Fruit fly (Drosophila melanogaster) Kc167 (cell line): ENCODE data around the gene Arl6IP1.

Experiments
- Sin3A ChIP-seq: fragments of >200 bp; optimal IDR thresholded peaks from 2 replicates; lab custom pipeline; 2018; ENCODE audit warnings: missing external identifiers
- h ChIP-seq: fragments of >200 bp; optimal IDR thresholded peaks from 3 replicates; lab custom pipeline; 2018; ENCODE audit warnings: missing external identifiers
- insv ChIP-seq: fragments of >200 bp; optimal IDR thresholded peaks from 3 replicates; lab custom pipeline; 2018; ENCODE audit warnings: missing external identifiers
- ttk ChIP-seq: sonication (Bioruptor generic); optimal IDR thresholded peaks from 2 replicates; lab custom pipeline; 2017; ENCODE audit warnings: missing external identifiers

dm6 chr3R:16594961-16595360 lies 48.4 kb upstream of the Arl6IP1 start:
- TF ChIP-seq insv (lab: Kevin White, UChicago) (no peak), Sin3A (lab: Kevin White, UChicago) (no peak), ttk (lab: Kevin White, UChicago) (no peak), h (lab: Kevin White, UChicago) (no peak)
